Worm (Caenorhabditis elegans) whole organism, L4 larva: ENCODE measurements around the gene hrg-4.

Experiments used
- jun-1 ChIP-seq: fragments of 150-350 bp; optimal IDR thresholded peaks from 2 replicates; lab custom pipeline; 2014; ENCODE audit warnings: missing biosample characterization, missing genetic modification reagents, missing genetic modification characterization
- lsy-2 ChIP-seq, 2 experiments: fragments of 150-350 bp in 1 of 2; sonication (generic microtip) in 1 of 2; optimal IDR thresholded peaks; 2 replicates each; lab custom pipeline; 2014 to 2017; ENCODE audit warnings: missing biosample characterization in 2 of 2, missing genetic modification characterization in 2 of 2
- mep-1 ChIP-seq: fragments of 150-350 bp; sonication (generic microtip); optimal IDR thresholded peaks from 3 replicates; lab custom pipeline; 2014; ENCODE audit warnings: missing biosample characterization, missing genetic modification characterization

ce11 chrIV:11053652-11054317, 23.0 kb upstream of the hrg-4 start, which contains the start of the genes F36H1.12 and lin-3:
- TF ChIP-seq mep-1 (tag; lab: Kevin White, UChicago) (no peak), jun-1 (tag; lab: Kevin White, UChicago) (no peak), lsy-2 (tag; optimal IDR thresholded peaks at IDR 0.05; lab: Kevin White, UChicago) (no peak)
